Worm (Caenorhabditis elegans) whole organism, young adult: ENCODE results near the gene R08C7.11.
A peak's percentile ranks its signal among the peaks of the same experiment; 100 is the strongest.

Experiments used
- B0035.1 ChIP-seq: sonication (generic microtip); optimal IDR thresholded peaks from 2 replicates; lab custom pipeline; 2016; ENCODE audit warnings: missing genetic modification characterization, mild to moderate bottlenecking, missing compliant biosample characterization, missing genotype, missing genetic modification reagents
- B0336.3 ChIP-seq: fragments of 200-800 bp; sonication (Bioruptor generic); IDR thresholded peaks from 2 replicates; pipeline ENCODE4 v1.3.6; 2022; ENCODE audit warnings: missing genetic modification characterization, missing compliant biosample characterization
- C06A6.2 ChIP-seq: fragments of 200-800 bp; sonication (Bioruptor generic); conservative IDR thresholded peaks from 2 replicates; pipeline ENCODE4 v1.3.6; 2022; ENCODE audit warnings: missing genetic modification characterization, missing compliant biosample characterization
- C17E4.6 ChIP-seq: fragments of 200-800 bp; sonication (Bioruptor generic); IDR thresholded peaks from 2 replicates; pipeline ENCODE4 v1.3.6; 2022; ENCODE audit warnings: missing genetic modification reagents, missing genetic modification characterization, missing compliant biosample characterization
- D2030.7 ChIP-seq: fragments of 200-800 bp; sonication (Bioruptor generic); IDR thresholded peaks from 2 replicates; pipeline ENCODE4 v1.3.6; 2022; ENCODE audit warnings: missing genetic modification reagents, missing genetic modification characterization, missing compliant biosample characterization
- F22D6.2 ChIP-seq: sonication (generic microtip); optimal IDR thresholded peaks from 2 replicates; lab custom pipeline; 2016; ENCODE audit warnings: mild to moderate bottlenecking, missing genetic modification characterization, missing compliant biosample characterization
- F33H1.4 ChIP-seq: fragments of 200-800 bp; sonication (Bioruptor generic); IDR thresholded peaks from 2 replicates; pipeline ENCODE4 v1.3.6; 2022; ENCODE audit warnings: missing genetic modification reagents, missing genetic modification characterization, missing compliant biosample characterization
- F39B2.1 ChIP-seq: fragments of 200-800 bp; sonication (Bioruptor generic); IDR thresholded peaks from 2 replicates; pipeline ENCODE4 v1.3.6; 2022; ENCODE audit warnings: missing genetic modification reagents, missing genetic modification characterization, missing compliant biosample characterization
- F49E8.2 ChIP-seq: sonication (generic microtip); optimal IDR thresholded peaks from 3 replicates; lab custom pipeline; 2017; ENCODE audit warnings: missing genetic modification characterization, mild to moderate bottlenecking, missing compliant biosample characterization, antibody characterized with exemption, moderate library complexity; ENCODE audit not compliant: insufficient read depth
- F57C9.4 ChIP-seq: sonication (generic microtip); optimal IDR thresholded peaks from 2 replicates; lab custom pipeline; 2017; ENCODE audit warnings: mild to moderate bottlenecking, missing genetic modification characterization, missing compliant biosample characterization
- K11D2.4 ChIP-seq: fragments of 200-800 bp; sonication (Bioruptor generic); IDR thresholded peaks from 2 replicates; pipeline ENCODE4 v1.3.6; 2022; ENCODE audit warnings: missing genetic modification reagents, missing genetic modification characterization, missing compliant biosample characterization
- Y53F4B.3 ChIP-seq: fragments of 200-800 bp; sonication (Bioruptor generic); IDR thresholded peaks from 2 replicates; pipeline ENCODE4 v1.3.6; 2022; ENCODE audit warnings: missing genetic modification reagents, missing genetic modification characterization, missing compliant biosample characterization
- Y95B8A.8 ChIP-seq: fragments of 200-800 bp; sonication (Bioruptor generic); IDR thresholded peaks from 2 replicates; pipeline ENCODE4 v1.3.6; 2022; ENCODE audit warnings: missing genetic modification reagents, missing genetic modification characterization, missing compliant biosample characterization
- ZK185.1 ChIP-seq: sonication (generic microtip); optimal IDR thresholded peaks from 2 replicates; lab custom pipeline; 2016; ENCODE audit warnings: mild to moderate bottlenecking, missing genetic modification characterization, missing compliant biosample characterization; ENCODE audit not compliant: poor library complexity, severe bottlenecking
- aptf-2 ChIP-seq: fragments of 200-800 bp; sonication (Bioruptor generic); conservative IDR thresholded peaks from 2 replicates; pipeline ENCODE4 v1.3.6; 2022; ENCODE audit warnings: missing genetic modification reagents, missing genetic modification characterization, missing compliant biosample characterization
- bed-1 ChIP-seq: fragments of 200-800 bp; sonication (Bioruptor generic); IDR thresholded peaks from 2 replicates; pipeline ENCODE4 v1.3.6; 2022; ENCODE audit warnings: missing genetic modification reagents, missing genetic modification characterization, missing compliant biosample characterization
- bed-2 ChIP-seq: fragments of 200-800 bp; sonication (Bioruptor generic); IDR thresholded peaks from 2 replicates; pipeline ENCODE4 v1.3.6; 2022; ENCODE audit warnings: missing genetic modification reagents, missing genetic modification characterization, missing compliant biosample characterization
- cebp-1 ChIP-seq, 2 experiments: fragments of 200-800 bp in 1 of 2; sonication (Bioruptor generic) in 1 of 2; sonication (generic microtip) in 1 of 2; IDR thresholded peaks in 1 of 2; optimal IDR thresholded peaks in 1 of 2; 2 replicates each; pipeline versions ENCODE4 v1.3.6 to Lab custom; 2017 to 2022; ENCODE audit warnings: missing compliant biosample characterization in 2 of 2, missing genetic modification characterization in 2 of 2, mild to moderate bottlenecking in 1 of 2, missing genetic modification reagents in 1 of 2, moderate library complexity in 1 of 2
- ceh-27 ChIP-seq: fragments of 200-800 bp; sonication (Bioruptor generic); optimal IDR thresholded peaks from 2 replicates; lab custom pipeline; 2018; ENCODE audit warnings: mild to moderate bottlenecking, missing genetic modification characterization, moderate library complexity, missing compliant biosample characterization
- ceh-58 ChIP-seq: fragments of 200-800 bp; sonication (Bioruptor generic); IDR thresholded peaks from 2 replicates; pipeline ENCODE4 v1.3.6; 2022; ENCODE audit warnings: missing genetic modification characterization, missing compliant biosample characterization
- ceh-79 ChIP-seq: sonication (generic microtip); optimal IDR thresholded peaks from 2 replicates; lab custom pipeline; 2017; ENCODE audit warnings: mild to moderate bottlenecking, missing genetic modification characterization, missing compliant biosample characterization
- dox-1 ChIP-seq: fragments of 200-800 bp; sonication (Bioruptor generic); IDR thresholded peaks from 2 replicates; pipeline ENCODE4 v1.3.6; 2022; ENCODE audit warnings: missing genetic modification reagents, missing genetic modification characterization, missing compliant biosample characterization
- dpff-1 ChIP-seq: sonication (generic microtip); optimal IDR thresholded peaks from 2 replicates; lab custom pipeline; 2017; ENCODE audit warnings: mild to moderate bottlenecking, missing genetic modification characterization, missing compliant biosample characterization
- efl-1 ChIP-seq: fragments of 150-350 bp; optimal IDR thresholded peaks from 2 replicates; lab custom pipeline; 2014; ENCODE audit warnings: missing biosample characterization, missing genetic modification reagents, missing genetic modification characterization
- gei-17 ChIP-seq: fragments of 200-800 bp; sonication (Bioruptor generic); optimal IDR thresholded peaks from 2 replicates; lab custom pipeline; 2018; ENCODE audit warnings: mild to moderate bottlenecking, missing genetic modification characterization, missing compliant biosample characterization
- him-1 ChIP-seq: sonication (generic microtip); optimal IDR thresholded peaks from 2 replicates; lab custom pipeline; 2016; ENCODE audit warnings: missing genotype, missing genetic modification reagents, missing genetic modification characterization, missing compliant biosample characterization
- hmg-1.2 ChIP-seq: fragments of 200-800 bp; sonication (Bioruptor generic); IDR thresholded peaks from 2 replicates; pipeline ENCODE4 v1.3.6; 2022; ENCODE audit warnings: missing genetic modification reagents, missing genetic modification characterization, missing compliant biosample characterization
- let-607 ChIP-seq, 2 experiments: fragments of 200-800 bp in 1 of 2; sonication (Bioruptor generic) in 1 of 2; sonication (generic microtip) in 1 of 2; optimal IDR thresholded peaks; 2 replicates each; lab custom pipeline; 2016 to 2018; ENCODE audit warnings: mild to moderate bottlenecking in 2 of 2, missing compliant biosample characterization in 2 of 2, missing genetic modification characterization in 2 of 2, moderate library complexity in 2 of 2, missing genotype in 1 of 2
- lin-26 ChIP-seq: fragments of 200-800 bp; sonication (Bioruptor generic); IDR thresholded peaks from 2 replicates; pipeline ENCODE4 v1.3.6; 2022; ENCODE audit warnings: missing genetic modification reagents, missing genetic modification characterization, missing compliant biosample characterization
- lin-35 ChIP-seq, 3 experiments: fragments of 150-350 bp in 2 of 3; sonication (generic microtip) in 1 of 3; optimal IDR thresholded peaks; 2 replicates each; lab custom pipeline; 2014 to 2018; ENCODE audit warnings: missing biosample characterization in 3 of 3, missing genetic modification characterization in 3 of 3, missing genetic modification reagents in 3 of 3
- lsl-1 ChIP-seq: fragments of 200-800 bp; sonication (Bioruptor generic); optimal IDR thresholded peaks from 2 replicates; lab custom pipeline; 2018; ENCODE audit warnings: mild to moderate bottlenecking, missing genetic modification characterization, moderate library complexity, missing compliant biosample characterization
- mel-28 ChIP-seq: sonication (generic microtip); optimal IDR thresholded peaks from 2 replicates; lab custom pipeline; 2016; ENCODE audit warnings: borderline replicate concordance, mild to moderate bottlenecking, missing genetic modification characterization, missing compliant biosample characterization
- nfya-1 ChIP-seq: sonication (generic microtip); optimal IDR thresholded peaks from 2 replicates; lab custom pipeline; 2017; ENCODE audit warnings: antibody characterized with exemption, missing compliant biosample characterization, missing genetic modification characterization, borderline replicate concordance; ENCODE audit not compliant: insufficient read depth
- nfya-2 ChIP-seq: fragments of 200-800 bp; sonication (Bioruptor generic); IDR thresholded peaks from 2 replicates; pipeline ENCODE4 v1.3.6; 2022; ENCODE audit warnings: missing genetic modification reagents, missing genetic modification characterization, missing compliant biosample characterization
- nfyb-1 ChIP-seq: fragments of 200-800 bp; sonication (Bioruptor generic); IDR thresholded peaks from 2 replicates; pipeline ENCODE4 v1.3.6; 2022; ENCODE audit warnings: missing genetic modification reagents, missing genetic modification characterization, missing compliant biosample characterization
- nhr-27 ChIP-seq: fragments of 200-800 bp; sonication (Bioruptor generic); optimal IDR thresholded peaks from 2 replicates; lab custom pipeline; 2018; ENCODE audit warnings: mild to moderate bottlenecking, missing genetic modification characterization, moderate library complexity, missing compliant biosample characterization
- repo-1 ChIP-seq: sonication (generic microtip); optimal IDR thresholded peaks from 2 replicates; lab custom pipeline; 2017; ENCODE audit warnings: mild to moderate bottlenecking, missing genetic modification characterization, missing compliant biosample characterization
- rpc-1 ChIP-seq, 2 experiments: fragments of 150-350 bp in 1 of 2; sonication (generic microtip) in 1 of 2; optimal IDR thresholded peaks; 2 replicates each; lab custom pipeline; 2014 to 2018; ENCODE audit warnings: missing biosample characterization in 1 of 2, missing genetic modification characterization in 1 of 2, missing genetic modification reagents in 1 of 2, missing genotype in 1 of 2
- sdz-38 ChIP-seq: sonication (generic microtip); optimal IDR thresholded peaks from 2 replicates; lab custom pipeline; 2016; ENCODE audit warnings: missing genotype, missing genetic modification characterization, missing compliant biosample characterization
- sea-2 ChIP-seq: fragments of 200-800 bp; sonication (Bioruptor generic); IDR thresholded peaks from 2 replicates; pipeline ENCODE4 v1.3.6; 2022; ENCODE audit warnings: missing genetic modification characterization, missing compliant biosample characterization
- snpc-3.4 ChIP-seq: sonication (generic microtip); optimal IDR thresholded peaks from 2 replicates; lab custom pipeline; 2017; ENCODE audit warnings: missing genetic modification characterization, mild to moderate bottlenecking, missing compliant biosample characterization, antibody characterized with exemption, moderate library complexity, missing genotype, missing genetic modification reagents
- snpc-4 ChIP-seq, 5 experiments: fragments of 150-350 bp in 1 of 5; sonication (generic microtip) in 4 of 5; optimal IDR thresholded peaks; 2 replicates each; lab custom pipeline; 2014 to 2018; ENCODE audit warnings: missing genetic modification characterization in 5 of 5, missing biosample characterization in 3 of 5, antibody characterized with exemption in 2 of 5, mild to moderate bottlenecking in 2 of 5, missing compliant biosample characterization in 2 of 5, missing genotype in 2 of 5, moderate library complexity in 2 of 5, missing genetic modification reagents in 1 of 5
- somi-1 ChIP-seq: fragments of 200-800 bp; sonication (Bioruptor generic); optimal IDR thresholded peaks from 2 replicates; lab custom pipeline; 2018; ENCODE audit warnings: mild to moderate bottlenecking, missing genetic modification characterization, missing compliant biosample characterization
- tbx-9 ChIP-seq: sonication (generic microtip); optimal IDR thresholded peaks from 2 replicates; lab custom pipeline; 2016; ENCODE audit warnings: borderline replicate concordance, missing genetic modification characterization, inconsistent platforms, missing compliant biosample characterization
- ztf-28 ChIP-seq: fragments of 200-800 bp; sonication (Bioruptor generic); IDR thresholded peaks from 2 replicates; pipeline ENCODE4 v1.3.6; 2022; ENCODE audit warnings: missing genetic modification reagents, missing genetic modification characterization, missing compliant biosample characterization
- ztf-6 ChIP-seq: fragments of 200-800 bp; sonication (Bioruptor generic); IDR thresholded peaks from 2 replicates; pipeline ENCODE4 v1.3.6; 2022; ENCODE audit warnings: missing genetic modification reagents, missing genetic modification characterization, missing compliant biosample characterization

R08C7.11 gene

DNA sequence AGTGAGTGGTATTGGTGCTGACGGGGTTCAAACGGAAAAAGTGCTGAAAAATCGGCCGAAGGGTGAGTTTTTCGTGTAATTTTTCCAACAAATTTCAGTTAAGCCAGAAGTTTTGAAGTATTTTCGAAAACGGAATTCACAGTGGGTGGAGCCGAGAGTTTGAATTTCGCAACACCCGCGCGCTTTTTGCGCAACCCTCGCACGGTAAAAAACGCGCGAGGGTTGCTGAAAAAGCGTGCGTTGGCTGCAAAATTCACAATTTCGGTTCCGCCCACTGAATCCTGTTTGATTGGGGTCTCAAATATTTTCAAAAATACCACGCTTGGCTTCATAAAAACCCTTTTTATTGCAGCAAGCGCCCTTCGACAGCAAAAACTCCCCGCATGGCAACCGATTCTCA lies 7.4 kb downstream of the R08C7.11 start (continued):
- TF ChIP-seq ztf-28 (GFP tag; lab: Robert Waterston, UW) (peak; percentile 56; the same call in 1 of the 2 replicates), mel-28 (tag; lab: Kevin White, UChicago) (no peak), B0035.1 (tag; lab: Kevin White, UChicago) (no peak), him-1 (no peak), efl-1 (no peak), snpc-3.4 (tag; lab: Kevin White, UChicago) (no peak), nfya-1 (tag; lab: Kevin White, UChicago) (no peak), rpc-1 (optimal IDR thresholded peaks at IDR 0.05; lab: Kevin White, UChicago) (peak; percentile 19), rpc-1 (tag; optimal IDR thresholded peaks at IDR 0.05; lab: Kevin White, UChicago) (no peak), dpff-1 (tag; lab: Kevin White, UChicago) (no peak), B0336.3 (no peak; the same call in 1 of the 2 replicates), ceh-27 (GFP tag; lab: Kevin White, UChicago) (no peak), nhr-27 (tag; lab: Kevin White, UChicago) (no peak), Y95B8A.8 (GFP tag; lab: Robert Waterston, UW) (no peak), cebp-1 (GFP tag; IDR thresholded peaks at IDR 0.05; lab: Robert Waterston, UW) (no peak), cebp-1 (tag; optimal IDR thresholded peaks at IDR 0.05; lab: Kevin White, UChicago) (peak; percentile 91), lin-26 (GFP tag; lab: Robert Waterston, UW) (peak; percentile 37; the same call in 1 of the 2 replicates), repo-1 (no peak), gei-17 (GFP tag; lab: Kevin White, UChicago) (no peak), tbx-9 (tag; lab: Kevin White, UChicago) (no peak), Y53F4B.3 (GFP tag; lab: Robert Waterston, UW) (no peak), C17E4.6 (GFP tag; lab: Robert Waterston, UW) (no peak), ceh-58 (GFP tag; lab: Robert Waterston, UW) (no peak), K11D2.4 (no peak), F22D6.2 (tag; lab: Kevin White, UChicago) (no peak), F49E8.2 (tag; lab: Kevin White, UChicago) (peak; percentile 53), sdz-38 (tag; lab: Kevin White, UChicago) (no peak), lsl-1 (GFP tag; lab: Kevin White, UChicago) (peak; percentile 58), D2030.7 (GFP tag; lab: Robert Waterston, UW) (peak; percentile 44), F39B2.1 (GFP tag; lab: Robert Waterston, UW) (0 out of 2 replicates have a peak, but pooled peaks have one; percentile 12), ztf-6 (no peak), ceh-79 (tag; lab: Kevin White, UChicago) (no peak), aptf-2 (GFP tag; lab: Robert Waterston, UW) (no peak), somi-1 (GFP tag; lab: Kevin White, UChicago) (no peak), nfyb-1 (GFP tag; lab: Robert Waterston, UW) (no peak), bed-1 (GFP tag; lab: Robert Waterston, UW) (no peak), dox-1 (GFP tag; lab: Robert Waterston, UW) (peak; percentile 43; the same call in 1 of the 2 replicates), F57C9.4 (no peak), sea-2 (GFP tag; lab: Robert Waterston, UW) (no peak), ZK185.1 (tag; lab: Kevin White, UChicago) (no peak), nfya-2 (GFP tag; lab: Robert Waterston, UW) (no peak), snpc-4 (GFP tag; optimal IDR thresholded peaks at IDR 0.05; lab: Kevin White, UChicago) (no peak), snpc-4 (tag; optimal IDR thresholded peaks at IDR 0.05; lab: Kevin White, UChicago) (no peak), hmg-1.2 (GFP tag; lab: Robert Waterston, UW) (no peak), bed-2 (GFP tag; lab: Robert Waterston, UW) (no peak), let-607 (tag; optimal IDR thresholded peaks at IDR 0.05; lab: Kevin White, UChicago) (no peak), F33H1.4 (GFP tag; lab: Robert Waterston, UW) (peak; percentile 66), C06A6.2 (GFP tag; lab: Robert Waterston, UW) (no peak), lin-35 (GFP tag; optimal IDR thresholded peaks at IDR 0.05; lab: Kevin White, UChicago) (no peak)
